Worm (Caenorhabditis elegans) whole organism, L4 larva: Measurements from ENCODE around the gene C17G10.7.

Source experiments
- aha-1 ChIP-seq: fragments of 150-350 bp; peaks from one replicate; lab custom pipeline; 2014; ENCODE audit warnings: missing biosample characterization, missing genetic modification characterization
- daf-12 ChIP-seq: fragments of 150-350 bp; optimal IDR thresholded peaks from 2 replicates; lab custom pipeline; 2014; ENCODE audit warnings: missing biosample characterization, missing genetic modification reagents, missing genetic modification characterization
- nhr-6 ChIP-seq: fragments of 150-350 bp; optimal IDR thresholded peaks from 2 replicates; lab custom pipeline; 2014; ENCODE audit warnings: missing biosample characterization, missing genetic modification characterization

ce11 chrII:5648272-5648671 is 40.6 kb upstream of the C17G10.7 start, which contains the start of gene ddl-1:
- TF ChIP-seq nhr-6 (tag; lab: Kevin White, UChicago) (no peak), aha-1 (no peak), daf-12 (no peak)
